Fruit fly (Drosophila melanogaster) whole organism, prepupa: ENCODE data around the gene Cenp-C.

Experiments used
- CG32006 ChIP-seq: fragments of 200-800 bp; sonication (Bioruptor generic); optimal IDR thresholded peaks from 3 replicates; lab custom pipeline; 2017; ENCODE audit warnings: missing biosample characterization, mild to moderate bottlenecking, missing genetic modification characterization
- CG7368 ChIP-seq: fragments of 200-800 bp; sonication (Bioruptor generic); optimal IDR thresholded peaks from 3 replicates; lab custom pipeline; 2016; ENCODE audit warnings: missing biosample characterization, missing genetic modification characterization
- CG8119 ChIP-seq: fragments of 200-800 bp; sonication (Bioruptor generic); IDR thresholded peaks from 3 replicates; pipeline ENCODE4 v1.3.6; 2022; ENCODE audit warnings: missing biosample characterization, missing genetic modification characterization
- Lpt ChIP-seq: fragments of 200-800 bp; sonication (Bioruptor generic); optimal IDR thresholded peaks from 3 replicates; lab custom pipeline; 2016; ENCODE audit warnings: missing biosample characterization, missing genetic modification characterization
- dsx ChIP-seq: fragments of 200-800 bp; optimal IDR thresholded peaks from 3 replicates; lab custom pipeline; 2019; ENCODE audit warnings: missing biosample characterization, mild to moderate bottlenecking, missing genetic modification characterization, moderate library complexity; ENCODE audit not compliant: poor library complexity, severe bottlenecking
- esn ChIP-seq: fragments of 200-800 bp; sonication (Bioruptor generic); optimal IDR thresholded peaks from 2 replicates; lab custom pipeline; 2016; ENCODE audit warnings: missing biosample characterization, mild to moderate bottlenecking, missing genetic modification characterization, moderate library complexity
- svp ChIP-seq: fragments of 200-800 bp; sonication (Bioruptor generic); peaks from one replicate; lab custom pipeline; 2016; ENCODE audit warnings: missing biosample characterization, missing genetic modification characterization

Cenp-C gene

dm6 chr3R:8616149-8616548, 52.2 kb downstream of the Cenp-C start:
- peak; percentile 61 for TF ChIP-seq svp (GFP tag; lab: Kevin White, UChicago)
- TF ChIP-seq CG32006 (GFP tag; lab: Kevin White, UChicago) = no peak
- TF ChIP-seq CG8119 = no peak
- TF ChIP-seq dsx (GFP tag; lab: Kevin White, UChicago) = no peak
- TF ChIP-seq esn (GFP tag; lab: Kevin White, UChicago) = no peak
- TF ChIP-seq CG7368 (GFP tag; lab: Kevin White, UChicago) = no peak
- no peak for TF ChIP-seq Lpt (GFP tag; lab: Kevin White, UChicago)
